Fruit fly (Drosophila melanogaster): ENCODE results near the gene RabX4.

The RabX4 gene

DNA sequence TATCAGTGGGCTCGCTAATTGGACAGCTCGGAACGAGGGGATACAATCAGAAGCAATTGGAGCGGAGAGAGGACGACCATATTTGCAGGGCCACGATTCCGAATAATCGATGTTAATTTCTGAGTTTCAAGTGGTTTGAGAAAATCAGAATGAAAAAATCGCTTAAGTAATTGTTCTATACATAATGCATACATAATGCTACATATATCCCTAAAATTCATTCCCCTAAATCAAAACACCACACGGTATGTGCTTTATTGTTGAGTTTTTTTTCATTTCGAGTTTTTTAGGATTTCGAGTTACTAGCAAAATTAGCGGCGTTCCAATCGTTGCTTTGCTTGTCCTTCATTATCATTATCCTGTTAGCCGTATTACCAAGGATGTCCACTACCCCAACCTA is 2.7 kb downstream of the RabX4 start, which contains the start of gene niki:
niki (minus strand) TSS at position 101 of the 400 bp plus-strand sequence.
- no peak for TF ChIP-seq CG4318 (GFP tag; optimal IDR thresholded peaks at IDR 0.05)
- no peak for TF ChIP-seq Blimp-1 (GFP tag; optimal IDR thresholded peaks at IDR 0.05)
- TF ChIP-seq Met (GFP tag; optimal IDR thresholded peaks at IDR 0.05) = no peak
- TF ChIP-seq spab (GFP tag; optimal IDR thresholded peaks at IDR 0.05) = no peak
- TF ChIP-seq CG11762 (GFP tag; optimal IDR thresholded peaks at IDR 0.05; ENCODE audit: insufficient read depth) = no peak
- TF ChIP-seq topi (GFP tag; optimal IDR thresholded peaks at IDR 0.05) = no peak
- no peak for TF ChIP-seq vri (GFP tag; optimal IDR thresholded peaks at IDR 0.05)
- no peak for TF ChIP-seq CG1621 (tag; optimal IDR thresholded peaks at IDR 0.05)
- TF ChIP-seq achi (GFP tag; optimal IDR thresholded peaks at IDR 0.05) = no peak
- TF ChIP-seq CG8319 (GFP tag; optimal IDR thresholded peaks at IDR 0.05) = no peak
- TF ChIP-seq CG6854 (GFP tag; optimal IDR thresholded peaks at IDR 0.05) = no peak
- TF ChIP-seq Ets96B (tag; optimal IDR thresholded peaks at IDR 0.05) = no peak
- no peak for TF ChIP-seq CG6163 (GFP tag; IDR thresholded peaks at IDR 0.05)
- no peak for TF ChIP-seq esn (GFP tag; optimal IDR thresholded peaks at IDR 0.05)
- no peak for TF ChIP-seq CG6276 (GFP tag; optimal IDR thresholded peaks at IDR 0.05)
- TF ChIP-seq fd85E (GFP tag; optimal IDR thresholded peaks at IDR 0.05) = no peak
- TF ChIP-seq CG10669 (GFP tag; optimal IDR thresholded peaks at IDR 0.05) = no peak
- no peak for TF ChIP-seq salr (GFP tag; optimal IDR thresholded peaks at IDR 0.05)
- TF ChIP-seq ss (GFP tag; optimal IDR thresholded peaks at IDR 0.05) = no peak

DNA sequence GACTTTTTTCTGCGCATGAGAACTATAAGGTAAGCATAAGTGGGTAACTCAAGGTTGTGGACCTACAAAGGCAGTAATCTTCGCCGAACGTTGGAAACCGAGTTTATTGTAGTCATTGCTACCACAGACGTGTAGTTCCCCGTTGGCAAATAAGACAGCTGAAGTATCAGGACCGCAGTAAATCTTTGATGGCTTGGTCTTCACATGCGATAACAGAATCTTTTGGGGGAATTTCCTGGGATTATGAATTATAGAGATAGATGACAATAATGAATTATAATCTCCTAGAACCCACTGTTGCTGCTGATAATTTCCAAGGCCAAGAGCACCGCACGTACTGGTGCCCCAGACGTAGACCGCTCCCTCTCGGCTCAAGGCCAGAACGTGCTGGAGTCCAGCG is 5.1 kb downstream of the RabX4 start:
- no peak for TF ChIP-seq spab (GFP tag; optimal IDR thresholded peaks at IDR 0.05)
- no peak for TF ChIP-seq CG3032 (tag; optimal IDR thresholded peaks at IDR 0.05)
- no peak for TF ChIP-seq CG11762 (GFP tag; optimal IDR thresholded peaks at IDR 0.05; ENCODE audit: insufficient read depth)
- TF ChIP-seq Smox (GFP tag; optimal IDR thresholded peaks at IDR 0.05) = no peak
- TF ChIP-seq acj6 (GFP tag; optimal IDR thresholded peaks at IDR 0.05) = no peak
- TF ChIP-seq CG8632 (GFP tag; optimal IDR thresholded peaks at IDR 0.05) = no peak
- no peak for TF ChIP-seq cyc (GFP tag; optimal IDR thresholded peaks at IDR 0.05)
- no peak for TF ChIP-seq CG34406 (GFP tag; optimal IDR thresholded peaks at IDR 0.05)
- no peak for TF ChIP-seq CG11294 (GFP tag; IDR thresholded peaks at IDR 0.05)
- no peak for TF ChIP-seq Hr4 (GFP tag; optimal IDR thresholded peaks at IDR 0.05)
- TF ChIP-seq esn (GFP tag; optimal IDR thresholded peaks at IDR 0.05) = no peak
- no peak for TF ChIP-seq Ets96B (tag; optimal IDR thresholded peaks at IDR 0.05)
- no peak for TF ChIP-seq CG8119 (GFP tag; IDR thresholded peaks at IDR 0.05)
- TF ChIP-seq fd59A (GFP tag; optimal IDR thresholded peaks at IDR 0.05) = no peak
- no peak for TF ChIP-seq Eip93F (GFP tag; optimal IDR thresholded peaks at IDR 0.05)
- TF ChIP-seq fkh (GFP tag; optimal IDR thresholded peaks at IDR 0.05) = no peak
- no peak for TF ChIP-seq CG6792 (GFP tag; optimal IDR thresholded peaks at IDR 0.05)
- no peak for TF ChIP-seq lz (GFP tag; optimal IDR thresholded peaks at IDR 0.05)
- TF ChIP-seq CG9139 (GFP tag; optimal IDR thresholded peaks at IDR 0.05) = no peak

dm6 chr3R:24816993-24817854 is 11.0 kb downstream of the RabX4 start, which contains the start of the genes CG5808 and Saf-B:
Gene CG5808 (minus strand): TSS chr3R:24817007.
Gene Saf-B (plus strand): TSS chr3R:24817464.
- TF ChIP-seq Gug (GFP tag; IDR thresholded peaks at IDR 0.05) (no peak), CG31627 (GFP tag; optimal IDR thresholded peaks at IDR 0.05) (peak; percentile 10), CG11902 (GFP tag; optimal IDR thresholded peaks at IDR 0.05) (peak; percentile 20), CG10631 (GFP tag; optimal IDR thresholded peaks at IDR 0.05) (no peak), fd85E (GFP tag; optimal IDR thresholded peaks at IDR 0.05) (no peak), CG8119 (GFP tag; IDR thresholded peaks at IDR 0.05) (no peak), CG6163 (GFP tag; IDR thresholded peaks at IDR 0.05) (no peak), Sox15 (GFP tag; optimal IDR thresholded peaks at IDR 0.05) (no peak), Ets21C (GFP tag; optimal IDR thresholded peaks at IDR 0.05) (no peak), cyc (GFP tag; optimal IDR thresholded peaks at IDR 0.05) (peak; percentile 46), CG11294 (GFP tag; IDR thresholded peaks at IDR 0.05) (no peak), esn (GFP tag; optimal IDR thresholded peaks at IDR 0.05) (peak; percentile 52), Blimp-1 (GFP tag; optimal IDR thresholded peaks at IDR 0.05) (no peak), eg (GFP tag; IDR thresholded peaks at IDR 0.05) (no peak), ss (GFP tag; optimal IDR thresholded peaks at IDR 0.05) (no peak)

All from whole organism, prepupa.